Fruit fly (Drosophila melanogaster) whole organism, prepupa: ENCODE measurements around the gene nbs.

Source experiments
- CG3032 ChIP-seq: fragments of 200-800 bp; optimal IDR thresholded peaks from 2 replicates; lab custom pipeline; 2019; ENCODE audit warnings: missing biosample characterization, mild to moderate bottlenecking, missing genetic modification characterization, moderate library complexity
- CG7368 ChIP-seq: fragments of 200-800 bp; sonication (Bioruptor generic); optimal IDR thresholded peaks from 3 replicates; lab custom pipeline; 2016; ENCODE audit warnings: missing biosample characterization, missing genetic modification characterization
- Eip78C ChIP-seq: fragments of 200-800 bp; sonication (Bioruptor generic); peaks from one replicate; lab custom pipeline; 2016; ENCODE audit warnings: missing biosample characterization, missing genetic modification characterization

DNA sequence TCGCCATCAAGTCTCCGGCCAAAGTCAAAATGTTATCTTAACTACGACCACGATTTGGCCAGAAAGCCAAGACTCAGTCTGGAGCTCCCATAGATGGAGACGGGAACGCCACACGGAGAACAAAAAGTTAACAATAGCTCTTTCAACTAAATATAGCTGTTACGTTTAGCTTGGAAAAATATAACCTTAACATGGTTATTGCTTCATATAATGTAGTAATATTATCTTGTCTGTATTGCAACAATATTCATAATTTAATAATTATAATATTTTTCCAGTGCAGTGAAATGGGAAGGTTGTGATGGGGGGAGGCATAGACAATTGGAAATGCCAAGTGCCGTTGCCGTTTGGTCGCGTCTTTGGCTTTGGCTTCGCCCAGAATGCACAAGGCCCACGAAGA, 22.4 kb upstream of the nbs start:
- peak; percentile 33 for TF ChIP-seq CG3032 (tag; lab: Kevin White, UChicago)
- TF ChIP-seq Eip78C (GFP tag; lab: Kevin White, UChicago), result peak; percentile 70
- no peak for TF ChIP-seq CG7368 (GFP tag; lab: Kevin White, UChicago)
